Worm (Caenorhabditis elegans) whole organism, L4 larva: ENCODE measurements around the gene ttr-16.
A peak's percentile ranks its signal among the peaks of the same experiment; 100 is the strongest.

Source experiments
- F44E2.7 ChIP-seq: fragments of 200-800 bp; sonication (Bioruptor generic); IDR thresholded peaks from 2 replicates; pipeline ENCODE4 v2.1.2; 2022; ENCODE audit warnings: missing genetic modification characterization, missing compliant biosample characterization
- Y105C5A.15 ChIP-seq: fragments of 200-800 bp; sonication (Bioruptor generic); IDR thresholded peaks from 2 replicates; pipeline ENCODE4 v1.3.6; 2022; ENCODE audit warnings: missing genetic modification characterization, missing compliant biosample characterization
- ama-1 ChIP-seq: fragments of 150-350 bp; optimal IDR thresholded peaks from 2 replicates; lab custom pipeline; 2014; ENCODE audit warnings: inconsistent platforms, mixed read lengths
- arid-1 ChIP-seq: fragments of 200-800 bp; sonication (Bioruptor generic); conservative IDR thresholded peaks from 2 replicates; pipeline ENCODE4 v1.3.6; 2022; ENCODE audit warnings: missing genetic modification reagents, missing genetic modification characterization, missing compliant biosample characterization
- ceh-28 ChIP-seq: fragments of 150-350 bp; optimal IDR thresholded peaks from 2 replicates; lab custom pipeline; 2014; ENCODE audit warnings: missing biosample characterization, missing genetic modification reagents, missing genetic modification characterization
- ceh-44 ChIP-seq: fragments of 200-800 bp; sonication (Bioruptor generic); IDR thresholded peaks from 2 replicates; pipeline ENCODE4 v1.3.6; 2022; ENCODE audit warnings: missing genetic modification reagents, missing genetic modification characterization, missing compliant biosample characterization
- ceh-62 ChIP-seq: sonication (generic microtip); optimal IDR thresholded peaks from 2 replicates; lab custom pipeline; 2017; ENCODE audit warnings: missing biosample characterization, missing genetic modification characterization
- cey-2 ChIP-seq: sonication (generic microtip); optimal IDR thresholded peaks from 3 replicates; lab custom pipeline; 2017; ENCODE audit warnings: missing genetic modification characterization, mild to moderate bottlenecking, missing compliant biosample characterization, antibody characterized with exemption, borderline replicate concordance; ENCODE audit not compliant: insufficient read depth
- daf-12 ChIP-seq: fragments of 150-350 bp; optimal IDR thresholded peaks from 2 replicates; lab custom pipeline; 2014; ENCODE audit warnings: missing biosample characterization, missing genetic modification reagents, missing genetic modification characterization
- daf-16 ChIP-seq, 3 experiments: sonication (generic microtip); optimal IDR thresholded peaks; 2 replicates each; lab custom pipeline; 2016 to 2017; ENCODE audit warnings: missing genetic modification characterization in 3 of 3, missing genetic modification reagents in 3 of 3, mild to moderate bottlenecking in 2 of 3, missing compliant biosample characterization in 2 of 3, missing biosample characterization in 1 of 3, moderate library complexity in 1 of 3
- dpl-1 ChIP-seq: fragments of 150-350 bp; optimal IDR thresholded peaks from 2 replicates; lab custom pipeline; 2014; ENCODE audit warnings: missing biosample characterization, missing genetic modification reagents, missing genetic modification characterization
- duxl-1 ChIP-seq: sonication (generic microtip); optimal IDR thresholded peaks from 2 replicates; lab custom pipeline; 2016; ENCODE audit warnings: mild to moderate bottlenecking, missing genetic modification characterization, moderate library complexity, missing compliant biosample characterization; ENCODE audit not compliant: poor library complexity
- dve-1 ChIP-seq: sonication (generic microtip); optimal IDR thresholded peaks from 2 replicates; lab custom pipeline; 2017; ENCODE audit warnings: antibody characterized with exemption, mild to moderate bottlenecking, missing genetic modification characterization, missing compliant biosample characterization; ENCODE audit not compliant: insufficient read depth
- egl-43 ChIP-seq: fragments of 200-800 bp; sonication (Bioruptor generic); IDR thresholded peaks from 2 replicates; pipeline ENCODE4 v1.3.6; 2022; ENCODE audit warnings: missing genetic modification reagents, missing genetic modification characterization, missing compliant biosample characterization
- fos-1 ChIP-seq: fragments of 150-350 bp; optimal IDR thresholded peaks from 2 replicates; lab custom pipeline; 2014; ENCODE audit warnings: missing biosample characterization, missing genetic modification characterization
- hif-1 ChIP-seq, 2 experiments: sonication (generic microtip); optimal IDR thresholded peaks; 2 replicates each; lab custom pipeline; 2016 to 2017; ENCODE audit warnings: missing compliant biosample characterization in 2 of 2, missing genetic modification characterization in 2 of 2, missing genetic modification reagents in 2 of 2, missing genotype in 2 of 2, mild to moderate bottlenecking in 1 of 2
- hlh-11 ChIP-seq: fragments of 200-800 bp; sonication (Bioruptor generic); optimal IDR thresholded peaks from 2 replicates; lab custom pipeline; 2018; ENCODE audit warnings: mild to moderate bottlenecking, missing genetic modification characterization, missing compliant biosample characterization
- hlh-30 ChIP-seq: sonication (generic microtip); optimal IDR thresholded peaks from 2 replicates; lab custom pipeline; 2017; ENCODE audit warnings: antibody characterized with exemption, mild to moderate bottlenecking, missing genetic modification characterization, missing compliant biosample characterization; ENCODE audit not compliant: insufficient read depth
- hmg-1.1 ChIP-seq: fragments of 200-800 bp; sonication (Bioruptor generic); IDR thresholded peaks from 2 replicates; pipeline ENCODE4 v1.3.6; 2022; ENCODE audit warnings: missing genetic modification reagents, missing genetic modification characterization, missing compliant biosample characterization
- lin-38 ChIP-seq: fragments of 200-800 bp; sonication (Bioruptor generic); IDR thresholded peaks from 2 replicates; pipeline ENCODE4 v1.3.6; 2022; ENCODE audit warnings: missing genetic modification reagents, missing genetic modification characterization, missing compliant biosample characterization
- lir-3 ChIP-seq: sonication (generic microtip); optimal IDR thresholded peaks from 2 replicates; lab custom pipeline; 2016; ENCODE audit warnings: mild to moderate bottlenecking, missing genetic modification characterization, missing compliant biosample characterization
- lsy-2 ChIP-seq, 2 experiments: fragments of 150-350 bp in 1 of 2; sonication (generic microtip) in 1 of 2; optimal IDR thresholded peaks; 2 replicates each; lab custom pipeline; 2014 to 2017; ENCODE audit warnings: missing biosample characterization in 2 of 2, missing genetic modification characterization in 2 of 2
- mep-1 ChIP-seq: fragments of 150-350 bp; sonication (generic microtip); optimal IDR thresholded peaks from 3 replicates; lab custom pipeline; 2014; ENCODE audit warnings: missing biosample characterization, missing genetic modification characterization
- mes-2 ChIP-seq: sonication (generic microtip); optimal IDR thresholded peaks from 2 replicates; lab custom pipeline; 2016; ENCODE audit warnings: missing genotype, mild to moderate bottlenecking, missing genetic modification characterization, missing compliant biosample characterization; ENCODE audit not compliant: poor library complexity, severe bottlenecking
- mxl-3 ChIP-seq: fragments of 200-800 bp; sonication (Bioruptor generic); optimal IDR thresholded peaks from 2 replicates; lab custom pipeline; 2018; ENCODE audit warnings: mild to moderate bottlenecking, missing genetic modification characterization, missing compliant biosample characterization
- nhr-10 ChIP-seq: fragments of 150-350 bp; optimal IDR thresholded peaks from 2 replicates; lab custom pipeline; 2014; ENCODE audit warnings: missing biosample characterization, missing genetic modification characterization
- nhr-11 ChIP-seq: fragments of 150-350 bp; optimal IDR thresholded peaks from 2 replicates; lab custom pipeline; 2014; ENCODE audit warnings: missing biosample characterization, missing genetic modification characterization
- nhr-28 ChIP-seq: fragments of 150-350 bp; optimal IDR thresholded peaks from 2 replicates; lab custom pipeline; 2014; ENCODE audit warnings: missing biosample characterization, missing genetic modification characterization
- nhr-6 ChIP-seq: fragments of 150-350 bp; optimal IDR thresholded peaks from 2 replicates; lab custom pipeline; 2014; ENCODE audit warnings: missing biosample characterization, missing genetic modification characterization
- nhr-76 ChIP-seq: fragments of 150-350 bp; optimal IDR thresholded peaks from 2 replicates; lab custom pipeline; 2014; ENCODE audit warnings: missing biosample characterization, missing genetic modification characterization
- rbr-2 ChIP-seq: sonication (generic microtip); optimal IDR thresholded peaks from 2 replicates; lab custom pipeline; 2016; ENCODE audit warnings: missing genotype, missing genetic modification characterization, missing compliant biosample characterization
- sdz-12 ChIP-seq: fragments of 200-800 bp; sonication (Bioruptor generic); optimal IDR thresholded peaks from 2 replicates; lab custom pipeline; 2018; ENCODE audit warnings: mild to moderate bottlenecking, missing genetic modification characterization, missing compliant biosample characterization
- snpc-1.2 ChIP-seq: fragments of 200-800 bp; sonication (Bioruptor generic); IDR thresholded peaks from 2 replicates; pipeline ENCODE4 v1.3.6; 2022; ENCODE audit warnings: missing genetic modification reagents, missing genetic modification characterization, missing compliant biosample characterization
- snpc-4 ChIP-seq: fragments of 150-350 bp; optimal IDR thresholded peaks from 2 replicates; lab custom pipeline; 2014; ENCODE audit warnings: missing biosample characterization, missing genetic modification characterization
- spr-3 ChIP-seq: fragments of 200-800 bp; sonication (Bioruptor generic); optimal IDR thresholded peaks from 2 replicates; lab custom pipeline; 2018; ENCODE audit warnings: mild to moderate bottlenecking, missing genetic modification characterization, missing compliant biosample characterization
- unc-130 ChIP-seq: sonication (generic microtip); optimal IDR thresholded peaks from 2 replicates; lab custom pipeline; 2016; ENCODE audit warnings: missing genetic modification reagents, missing genetic modification characterization, missing compliant biosample characterization
- unc-62 ChIP-seq, 3 experiments: fragments of 150-350 bp in 1 of 3; sonication (generic microtip); optimal IDR thresholded peaks in 2 of 3; peaks in 1 of 3; 1 replicate in 1 of 3; 2 replicates in 2 of 3; lab custom pipeline; 2014 to 2017; ENCODE audit warnings: missing biosample characterization in 3 of 3, missing genetic modification characterization in 3 of 3, missing genetic modification reagents in 3 of 3, missing genotype in 1 of 3
- zfp-2 ChIP-seq: sonication (generic microtip); optimal IDR thresholded peaks from 2 replicates; lab custom pipeline; 2016; ENCODE audit warnings: mild to moderate bottlenecking, missing genetic modification characterization, missing compliant biosample characterization
- ztf-11 ChIP-seq: fragments of 150-350 bp; optimal IDR thresholded peaks from 2 replicates; lab custom pipeline; 2014; ENCODE audit warnings: missing biosample characterization, missing genetic modification characterization

ttr-16 gene

DNA sequence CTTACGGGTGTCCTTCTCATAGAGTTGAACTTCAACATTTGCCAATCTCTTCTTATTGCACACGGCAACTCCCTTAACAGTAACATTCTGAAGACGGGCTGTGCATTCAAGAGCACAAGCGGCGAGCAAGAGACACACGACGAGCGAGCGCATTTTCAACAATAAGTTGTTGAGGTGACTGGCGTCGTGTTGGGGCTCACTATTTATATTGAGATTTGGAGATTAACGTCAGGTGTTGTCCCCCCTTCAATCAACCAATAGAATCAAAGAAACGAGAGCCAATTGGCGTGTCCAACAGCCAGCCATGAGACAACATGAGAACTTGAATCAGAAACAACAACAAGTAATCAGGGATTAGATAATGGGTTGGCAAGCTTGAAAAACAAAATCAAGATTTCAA, at the start of gene ttr-16:
ttr-16 (minus strand) TSS at position 176 of the 400 bp plus-strand sequence.
- TF ChIP-seq nhr-11 (tag; lab: Kevin White, UChicago) (peak; percentile 67), unc-130 (GFP tag; lab: Kevin White, UChicago) (no peak), daf-16 (GFP tag; optimal IDR thresholded peaks at IDR 0.05; lab: Kevin White, UChicago) (peak in 1 of 2 experiments; percentile 91), daf-16 (tag; optimal IDR thresholded peaks at IDR 0.05; lab: Kevin White, UChicago) (no peak), ama-1 (lab: Kevin White, UChicago) (peak; percentile 57)

DNA sequence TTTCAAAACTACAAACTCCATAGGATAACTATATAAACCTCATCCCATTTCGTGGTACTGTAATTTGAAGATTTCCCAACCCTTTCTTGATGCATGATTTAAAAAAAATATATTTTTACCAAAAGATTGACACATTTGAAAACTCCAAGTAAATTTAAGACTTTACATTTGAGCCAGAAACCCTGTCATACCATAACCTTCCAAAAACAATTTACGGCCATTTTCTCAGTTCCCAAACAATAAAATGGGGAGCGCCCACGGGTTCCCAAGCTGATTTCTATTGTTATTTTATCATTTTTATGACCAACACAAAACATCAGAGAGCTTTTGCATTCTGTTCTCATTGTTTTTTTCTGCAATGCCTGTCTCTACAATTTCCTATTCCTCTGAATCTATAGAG, 48.7 kb upstream of the ttr-16 start, which contains the start of gene clc-9:
clc-9 (plus strand) TSS at position 301 of the 400 bp plus-strand sequence.
- TF ChIP-seq snpc-4 (tag; lab: Kevin White, UChicago), result no peak
- no peak for TF ChIP-seq duxl-1 (tag; lab: Kevin White, UChicago)
- no peak for TF ChIP-seq nhr-10 (tag; lab: Kevin White, UChicago)
- TF ChIP-seq fos-1 (tag; lab: Kevin White, UChicago), result no peak
- no peak for TF ChIP-seq ztf-11 (tag; lab: Kevin White, UChicago)
- TF ChIP-seq daf-12 (tag; lab: Kevin White, UChicago), result no peak
- no peak for TF ChIP-seq lir-3 (tag; lab: Kevin White, UChicago)
- no peak for TF ChIP-seq dve-1 (tag; lab: Kevin White, UChicago)
- TF ChIP-seq sdz-12, result no peak
- no peak for TF ChIP-seq arid-1 (GFP tag; lab: Robert Waterston, UW)
- no peak for TF ChIP-seq mxl-3 (GFP tag; lab: Kevin White, UChicago)
- no peak for TF ChIP-seq rbr-2
- no peak for TF ChIP-seq ceh-28 (tag; lab: Kevin White, UChicago)
- no peak for TF ChIP-seq nhr-76 (tag; lab: Kevin White, UChicago)
- no peak for TF ChIP-seq zfp-2 (tag; lab: Kevin White, UChicago)
- TF ChIP-seq mep-1 (tag; lab: Kevin White, UChicago), result no peak

DNA sequence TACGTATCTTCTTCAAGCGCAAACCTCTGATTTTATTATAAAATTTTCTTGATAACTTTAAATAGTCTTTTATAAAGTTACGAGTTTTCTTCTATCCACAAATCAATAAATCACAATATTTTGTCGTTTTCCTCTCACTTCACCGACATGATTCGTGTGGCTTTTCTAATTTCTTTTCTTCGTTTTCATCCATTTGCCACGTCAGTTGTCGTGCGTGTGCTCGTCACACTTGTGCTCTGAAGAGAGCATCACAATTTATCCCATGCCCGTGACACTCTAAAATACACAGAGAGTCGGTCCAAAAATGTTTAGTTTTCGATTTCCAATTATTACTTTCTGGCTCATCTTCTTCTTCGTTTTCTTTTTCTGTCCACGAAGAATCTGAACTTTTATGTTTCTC, 48.0 kb upstream of the ttr-16 start:
- TF ChIP-seq hlh-30 (tag; lab: Kevin White, UChicago), result peak; percentile 36
- no peak for TF ChIP-seq ceh-28 (tag; lab: Kevin White, UChicago)

DNA sequence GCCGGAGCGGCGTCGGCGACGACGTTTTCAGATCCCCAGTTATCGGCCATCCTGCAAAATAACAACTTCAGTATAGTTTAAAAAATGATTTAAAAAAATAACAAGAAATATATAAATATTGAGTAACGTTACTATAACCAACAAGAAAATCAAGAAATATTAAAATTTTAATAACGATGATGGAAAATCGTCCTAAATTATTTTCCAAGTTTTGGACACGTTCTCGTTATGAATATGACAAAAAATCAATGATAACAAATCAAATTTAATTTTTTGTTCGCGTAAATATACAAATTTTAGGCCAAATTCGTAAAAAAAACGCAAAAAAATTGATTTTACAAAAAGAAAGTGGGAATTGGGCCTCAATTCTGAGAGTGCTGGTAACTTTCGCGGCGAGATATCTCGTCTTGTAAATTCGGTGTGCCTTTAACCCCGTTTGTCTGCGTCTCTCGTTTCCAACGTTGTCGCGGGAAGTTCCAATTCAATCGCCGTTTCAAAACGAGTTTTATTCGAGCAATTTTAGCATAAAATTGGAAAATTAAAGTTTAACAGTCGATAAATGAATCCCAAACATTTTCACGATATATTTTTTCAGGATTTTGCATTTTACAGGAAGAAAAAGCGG, 47.2 kb upstream of the ttr-16 start, which contains the start of gene rps-5:
rps-5 (minus strand) TSS at position 51 of the 625 bp plus-strand sequence.
- TF ChIP-seq nhr-76 (tag; lab: Kevin White, UChicago) (no peak), nhr-6 (tag; lab: Kevin White, UChicago) (peak; percentile 58), hlh-11 (tag; lab: Kevin White, UChicago) (peak; percentile 32), lin-38 (GFP tag; lab: Robert Waterston, UW) (peak; percentile 51), ceh-62 (tag; lab: Kevin White, UChicago) (no peak), egl-43 (GFP tag; lab: Robert Waterston, UW) (no peak), mep-1 (tag; lab: Kevin White, UChicago) (peak; percentile 47), hlh-30 (tag; lab: Kevin White, UChicago) (peak; percentile 43), hmg-1.1 (GFP tag; lab: Robert Waterston, UW) (0 out of 2 replicates have a peak, but pooled peaks have one; percentile 55), nhr-28 (tag; lab: Kevin White, UChicago) (peak; percentile 17), dpl-1 (GFP tag; lab: Kevin White, UChicago) (peak; percentile 82), snpc-1.2 (GFP tag; lab: Robert Waterston, UW) (peak; percentile 50; the same call in 1 of the 2 replicates), nhr-10 (tag; lab: Kevin White, UChicago) (no peak), cey-2 (tag; lab: Kevin White, UChicago) (no peak), mes-2 (tag; lab: Kevin White, UChicago) (peak; percentile 63), dve-1 (tag; lab: Kevin White, UChicago) (peak; percentile 46), Y105C5A.15 (GFP tag; lab: Robert Waterston, UW) (no peak), lsy-2 (tag; optimal IDR thresholded peaks at IDR 0.05; lab: Kevin White, UChicago) (peak in 1 of 2 experiments; percentile 85), unc-62 (GFP tag; optimal IDR thresholded peaks at IDR 0.05 in 1 of 2; lab: Kevin White, UChicago) (peak in 1 of 2 experiments; percentile 87), unc-62 (tag; optimal IDR thresholded peaks at IDR 0.05; lab: Kevin White, UChicago) (no peak), spr-3 (GFP tag; lab: Kevin White, UChicago) (no peak), hif-1 (tag; optimal IDR thresholded peaks at IDR 0.05; lab: Kevin White, UChicago) (peak in 1 of 2 experiments; percentile 25), nhr-11 (tag; lab: Kevin White, UChicago) (peak; percentile 22), ceh-44 (no peak), F44E2.7 (no peak)
